Worm (Caenorhabditis elegans) whole organism, L3 larva: ENCODE measurements around the gene C18H7.4.

ENCODE experiments used
- ceh-82 ChIP-seq: fragments of 150-350 bp; optimal IDR thresholded peaks from 2 replicates; lab custom pipeline; 2014; ENCODE audit warnings: missing biosample characterization, missing genetic modification characterization
- elt-3 ChIP-seq, 3 experiments: fragments of 150-350 bp in 1 of 3; sonication (generic microtip) in 2 of 3; optimal IDR thresholded peaks; 2 replicates in 2 of 3; 4 replicates in 1 of 3; lab custom pipeline; 2014 to 2017; ENCODE audit warnings: missing biosample characterization in 3 of 3, missing genetic modification characterization in 3 of 3
- fos-1 ChIP-seq: fragments of 150-350 bp; optimal IDR thresholded peaks from 2 replicates; lab custom pipeline; 2014; ENCODE audit warnings: missing biosample characterization, missing genetic modification characterization
- nhr-11 ChIP-seq: fragments of 150-350 bp; optimal IDR thresholded peaks from 2 replicates; lab custom pipeline; 2014; ENCODE audit warnings: missing biosample characterization, missing genetic modification characterization
- nhr-237 ChIP-seq: fragments of 150-350 bp; optimal IDR thresholded peaks from 2 replicates; lab custom pipeline; 2014; ENCODE audit warnings: missing biosample characterization, missing genetic modification characterization
- nhr-25 ChIP-seq: sonication (generic microtip); optimal IDR thresholded peaks from 2 replicates; lab custom pipeline; 2017; ENCODE audit warnings: missing biosample characterization, missing genetic modification characterization
- nhr-77 ChIP-seq: fragments of 150-350 bp; optimal IDR thresholded peaks from 2 replicates; lab custom pipeline; 2014; ENCODE audit warnings: missing biosample characterization, missing genetic modification characterization
- unc-62 ChIP-seq: fragments of 150-350 bp; sonication (generic microtip); optimal IDR thresholded peaks from 4 replicates; lab custom pipeline; 2014; ENCODE audit warnings: missing biosample characterization, missing genetic modification reagents, missing genetic modification characterization
- zag-1 ChIP-seq: fragments of 150-350 bp; optimal IDR thresholded peaks from 2 replicates; lab custom pipeline; 2014; ENCODE audit warnings: missing biosample characterization, missing genetic modification characterization
- ztf-4 ChIP-seq: fragments of 150-350 bp; optimal IDR thresholded peaks from 2 replicates; lab custom pipeline; 2014; ENCODE audit warnings: missing biosample characterization, missing genetic modification characterization

DNA sequence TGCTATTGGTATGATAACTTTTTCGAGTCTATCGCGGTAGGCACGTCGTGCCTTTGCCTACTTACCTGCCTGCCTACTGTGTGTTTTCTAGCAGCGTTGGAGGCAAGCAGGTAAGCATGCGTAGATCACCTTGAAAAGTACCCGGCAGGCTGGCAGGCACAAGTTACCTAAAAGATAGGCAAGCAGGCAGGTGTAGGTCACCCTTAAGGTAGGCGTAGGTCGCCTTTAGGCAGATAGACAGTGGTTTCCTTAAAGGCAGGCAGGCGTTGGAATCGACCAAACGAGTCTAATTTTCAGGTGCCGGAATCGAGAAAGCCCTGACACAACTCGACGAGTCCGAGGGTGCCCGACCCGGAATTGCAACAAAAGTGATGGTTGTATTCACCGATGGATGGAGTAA lies 26.6 kb downstream of the C18H7.4 start:
- TF ChIP-seq fos-1 (tag; lab: Kevin White, UChicago) = no peak
- no peak for TF ChIP-seq ztf-4 (tag; lab: Kevin White, UChicago)
- no peak for TF ChIP-seq nhr-25 (tag; lab: Kevin White, UChicago)
- TF ChIP-seq ceh-82 (tag; lab: Kevin White, UChicago) = no peak
- no peak for TF ChIP-seq elt-3 (tag; optimal IDR thresholded peaks at IDR 0.05; lab: Kevin White, UChicago)
- no peak for TF ChIP-seq zag-1 (tag; lab: Kevin White, UChicago)
- no peak for TF ChIP-seq nhr-237 (tag; lab: Kevin White, UChicago)
- TF ChIP-seq unc-62 (GFP tag; lab: Kevin White, UChicago) = no peak
- TF ChIP-seq nhr-77 = no peak
- no peak for TF ChIP-seq nhr-11 (tag; lab: Kevin White, UChicago)
